Worm (Caenorhabditis elegans) whole organism, L1 larva: ENCODE measurements around the gene F58F6.5.

Experiments used
- aly-2 ChIP-seq: fragments of 150-350 bp; optimal IDR thresholded peaks from 2 replicates; lab custom pipeline; 2014; ENCODE audit warnings: missing biosample characterization, missing genetic modification characterization
- ceh-82 ChIP-seq, 3 experiments: fragments of 150-350 bp in 1 of 3; sonication (generic microtip) in 2 of 3; optimal IDR thresholded peaks; 2 replicates each; lab custom pipeline; 2014 to 2017; ENCODE audit warnings: missing biosample characterization in 3 of 3, missing genetic modification characterization in 3 of 3
- ceh-88 ChIP-seq: fragments of 200-800 bp; sonication (Bioruptor generic); IDR thresholded peaks from 2 replicates; pipeline ENCODE4 v1.3.6; 2022; ENCODE audit warnings: missing genetic modification characterization, missing compliant biosample characterization
- fkh-10 ChIP-seq: sonication (generic microtip); optimal IDR thresholded peaks from 2 replicates; lab custom pipeline; 2017; ENCODE audit warnings: missing biosample characterization, missing genetic modification reagents, missing genetic modification characterization
- fos-1 ChIP-seq: fragments of 150-350 bp; optimal IDR thresholded peaks from 2 replicates; lab custom pipeline; 2014; ENCODE audit warnings: missing biosample characterization, missing genetic modification characterization
- lsy-2 ChIP-seq, 2 experiments: fragments of 150-350 bp; optimal IDR thresholded peaks; 2 replicates each; lab custom pipeline; 2014; ENCODE audit warnings: missing biosample characterization in 2 of 2, missing genetic modification characterization in 2 of 2
- mdl-1 ChIP-seq, 2 experiments: fragments of 150-350 bp; optimal IDR thresholded peaks; 2 replicates each; lab custom pipeline; 2014 to 2017; ENCODE audit warnings: missing biosample characterization in 2 of 2, missing genetic modification characterization in 2 of 2, inconsistent platforms in 1 of 2
- nhr-237 ChIP-seq: fragments of 150-350 bp; optimal IDR thresholded peaks from 2 replicates; lab custom pipeline; 2014; ENCODE audit warnings: missing biosample characterization, missing genetic modification characterization
- pax-3 ChIP-seq: fragments of 200-800 bp; sonication (Bioruptor generic); optimal IDR thresholded peaks from 2 replicates; lab custom pipeline; 2018; ENCODE audit warnings: mild to moderate bottlenecking, missing genetic modification characterization, moderate library complexity, missing compliant biosample characterization
- unc-62 ChIP-seq: fragments of 150-350 bp; optimal IDR thresholded peaks from 2 replicates; lab custom pipeline; 2014; ENCODE audit warnings: missing biosample characterization, missing genetic modification reagents, missing genetic modification characterization

DNA sequence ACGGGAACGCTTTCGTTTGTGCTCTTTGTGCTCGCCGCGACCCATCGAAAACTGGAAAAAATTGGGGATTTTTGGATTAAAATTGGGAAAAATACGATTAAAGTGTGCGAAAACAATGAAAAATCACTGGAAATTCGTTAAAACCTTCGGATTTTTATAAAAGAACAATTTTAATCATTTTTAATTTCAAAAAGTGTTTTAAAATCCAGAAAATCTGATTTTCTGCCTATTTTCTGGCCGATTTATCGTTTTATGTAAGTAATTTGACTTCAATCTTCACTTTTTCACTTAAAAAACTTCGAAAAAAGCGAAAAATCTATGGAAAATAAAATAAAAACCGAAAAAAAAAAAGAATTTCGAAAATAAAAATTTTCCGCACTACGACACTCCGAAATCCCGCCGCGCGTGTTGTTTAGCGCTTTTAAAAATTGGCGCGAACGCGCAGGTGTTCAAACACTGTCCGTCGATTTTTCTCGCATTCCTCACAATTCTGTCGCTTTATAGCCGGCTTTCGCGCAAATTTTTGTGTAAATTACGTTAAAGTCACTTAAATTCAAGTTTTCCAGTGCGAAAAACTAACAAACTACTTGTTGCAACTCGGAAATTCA is 33.8 kb upstream of the F58F6.5 start, which contains the start of the genes ddx-46 and F53H1.4:
- TF ChIP-seq aly-2 (tag; lab: Kevin White, UChicago) (no peak), ceh-88 (no peak), unc-62 (no peak), nhr-237 (tag; lab: Kevin White, UChicago) (no peak), ceh-82 (tag; optimal IDR thresholded peaks at IDR 0.05; lab: Kevin White, UChicago) (peak; percentile 46 to 70 (median 62)), pax-3 (no peak), mdl-1 (tag; optimal IDR thresholded peaks at IDR 0.05; lab: Kevin White, UChicago) (peak in 1 of 2 experiments; percentile 31), fos-1 (tag; lab: Kevin White, UChicago) (no peak), fkh-10 (GFP tag; lab: Kevin White, UChicago) (no peak), lsy-2 (tag; optimal IDR thresholded peaks at IDR 0.05; lab: Kevin White, UChicago) (peak; percentile 60 to 66)
